Worm (Caenorhabditis elegans) whole organism, L3 larva: Measurements from ENCODE around the gene mpk-1.
A peak's percentile ranks its signal among the peaks of the same experiment; 100 is the strongest.

ENCODE experiments used
- R02D3.7 ChIP-seq: fragments of 150-350 bp; optimal IDR thresholded peaks from 2 replicates; lab custom pipeline; 2014; ENCODE audit warnings: missing biosample characterization, missing genetic modification characterization
- ceh-16 ChIP-seq: sonication (generic microtip); optimal IDR thresholded peaks from 2 replicates; lab custom pipeline; 2017; ENCODE audit warnings: missing biosample characterization, missing genetic modification characterization
- ceh-28 ChIP-seq: fragments of 150-350 bp; optimal IDR thresholded peaks from 2 replicates; lab custom pipeline; 2014; ENCODE audit warnings: missing biosample characterization, missing genetic modification reagents, missing genetic modification characterization
- ceh-82 ChIP-seq: fragments of 150-350 bp; optimal IDR thresholded peaks from 2 replicates; lab custom pipeline; 2014; ENCODE audit warnings: missing biosample characterization, missing genetic modification characterization
- ceh-9 ChIP-seq: sonication (generic microtip); optimal IDR thresholded peaks from 2 replicates; lab custom pipeline; 2018; ENCODE audit warnings: missing biosample characterization, missing genetic modification characterization
- egl-27 ChIP-seq: sonication (generic microtip); optimal IDR thresholded peaks from 4 replicates; lab custom pipeline; 2017; ENCODE audit warnings: missing biosample characterization, missing genetic modification reagents, missing genetic modification characterization
- egl-5 ChIP-seq: fragments of 150-350 bp; optimal IDR thresholded peaks from 2 replicates; lab custom pipeline; 2017; ENCODE audit warnings: missing biosample characterization, missing genetic modification reagents, missing genetic modification characterization, inconsistent platforms
- elt-1 ChIP-seq: fragments of 150-350 bp; optimal IDR thresholded peaks from 2 replicates; lab custom pipeline; 2014; ENCODE audit warnings: missing biosample characterization, missing genetic modification characterization
- elt-2 ChIP-seq: sonication (generic microtip); optimal IDR thresholded peaks from 2 replicates; lab custom pipeline; 2016; ENCODE audit warnings: missing genetic modification reagents, mild to moderate bottlenecking, missing genetic modification characterization, missing compliant biosample characterization
- elt-3 ChIP-seq, 3 experiments: fragments of 150-350 bp in 1 of 3; sonication (generic microtip) in 2 of 3; optimal IDR thresholded peaks; 2 replicates in 2 of 3; 4 replicates in 1 of 3; lab custom pipeline; 2014 to 2017; ENCODE audit warnings: missing biosample characterization in 3 of 3, missing genetic modification characterization in 3 of 3
- eor-1 ChIP-seq, 2 experiments: fragments of 150-350 bp; optimal IDR thresholded peaks; 2 replicates each; lab custom pipeline; 2014 to 2018; ENCODE audit warnings: missing biosample characterization in 2 of 2, missing genetic modification characterization in 2 of 2
- hmg-11 ChIP-seq: sonication (generic microtip); optimal IDR thresholded peaks from 2 replicates; lab custom pipeline; 2016; ENCODE audit warnings: missing genetic modification characterization, missing compliant biosample characterization
- jun-1 ChIP-seq: fragments of 150-350 bp; optimal IDR thresholded peaks from 2 replicates; lab custom pipeline; 2014; ENCODE audit warnings: missing biosample characterization, missing genetic modification reagents, missing genetic modification characterization
- lin-15B ChIP-seq: fragments of 150-350 bp; optimal IDR thresholded peaks from 2 replicates; lab custom pipeline; 2014; ENCODE audit warnings: missing biosample characterization, missing genetic modification characterization
- lin-39 ChIP-seq: fragments of 150-350 bp; optimal IDR thresholded peaks from 2 replicates; lab custom pipeline; 2018; ENCODE audit warnings: missing biosample characterization, missing genetic modification reagents, missing genetic modification characterization
- lsy-12 ChIP-seq: sonication (generic microtip); optimal IDR thresholded peaks from 2 replicates; lab custom pipeline; 2016; ENCODE audit warnings: mild to moderate bottlenecking, missing genetic modification characterization, missing compliant biosample characterization
- mdl-1 ChIP-seq: fragments of 150-350 bp; optimal IDR thresholded peaks from 2 replicates; lab custom pipeline; 2014; ENCODE audit warnings: missing biosample characterization, missing genetic modification characterization
- nfya-1 ChIP-seq: sonication (generic microtip); optimal IDR thresholded peaks from 2 replicates; lab custom pipeline; 2017; ENCODE audit warnings: missing genetic modification characterization, mild to moderate bottlenecking, missing compliant biosample characterization, antibody characterized with exemption, moderate library complexity; ENCODE audit not compliant: insufficient read depth
- nhr-12 ChIP-seq: fragments of 150-350 bp; optimal IDR thresholded peaks from 2 replicates; lab custom pipeline; 2014; ENCODE audit warnings: missing biosample characterization, missing genetic modification characterization
- nhr-237 ChIP-seq: fragments of 150-350 bp; optimal IDR thresholded peaks from 2 replicates; lab custom pipeline; 2014; ENCODE audit warnings: missing biosample characterization, missing genetic modification characterization
- nhr-43 ChIP-seq: sonication (generic microtip); optimal IDR thresholded peaks from 2 replicates; lab custom pipeline; 2016; ENCODE audit warnings: mild to moderate bottlenecking, missing genetic modification characterization, missing compliant biosample characterization; ENCODE audit not compliant: poor library complexity, severe bottlenecking
- nhr-67 ChIP-seq: fragments of 150-350 bp; optimal IDR thresholded peaks from 2 replicates; lab custom pipeline; 2014; ENCODE audit warnings: missing biosample characterization, missing genetic modification characterization
- nhr-76 ChIP-seq: fragments of 150-350 bp; sonication (generic microtip); optimal IDR thresholded peaks from 5 replicates; lab custom pipeline; 2014; ENCODE audit warnings: missing biosample characterization, missing genetic modification characterization
- pqm-1 ChIP-seq: fragments of 150-350 bp; optimal IDR thresholded peaks from 2 replicates; lab custom pipeline; 2017; ENCODE audit warnings: missing biosample characterization, missing genetic modification characterization, inconsistent platforms
- skn-1 ChIP-seq: fragments of 150-350 bp; optimal IDR thresholded peaks from 2 replicates; lab custom pipeline; 2014; ENCODE audit warnings: missing biosample characterization, missing genetic modification characterization
- unc-39 ChIP-seq: sonication (generic microtip); optimal IDR thresholded peaks from 4 replicates; lab custom pipeline; 2017; ENCODE audit warnings: missing biosample characterization, missing genetic modification characterization
- unc-62 ChIP-seq: fragments of 150-350 bp; sonication (generic microtip); optimal IDR thresholded peaks from 4 replicates; lab custom pipeline; 2014; ENCODE audit warnings: missing biosample characterization, missing genetic modification reagents, missing genetic modification characterization

mpk-1 gene

DNA sequence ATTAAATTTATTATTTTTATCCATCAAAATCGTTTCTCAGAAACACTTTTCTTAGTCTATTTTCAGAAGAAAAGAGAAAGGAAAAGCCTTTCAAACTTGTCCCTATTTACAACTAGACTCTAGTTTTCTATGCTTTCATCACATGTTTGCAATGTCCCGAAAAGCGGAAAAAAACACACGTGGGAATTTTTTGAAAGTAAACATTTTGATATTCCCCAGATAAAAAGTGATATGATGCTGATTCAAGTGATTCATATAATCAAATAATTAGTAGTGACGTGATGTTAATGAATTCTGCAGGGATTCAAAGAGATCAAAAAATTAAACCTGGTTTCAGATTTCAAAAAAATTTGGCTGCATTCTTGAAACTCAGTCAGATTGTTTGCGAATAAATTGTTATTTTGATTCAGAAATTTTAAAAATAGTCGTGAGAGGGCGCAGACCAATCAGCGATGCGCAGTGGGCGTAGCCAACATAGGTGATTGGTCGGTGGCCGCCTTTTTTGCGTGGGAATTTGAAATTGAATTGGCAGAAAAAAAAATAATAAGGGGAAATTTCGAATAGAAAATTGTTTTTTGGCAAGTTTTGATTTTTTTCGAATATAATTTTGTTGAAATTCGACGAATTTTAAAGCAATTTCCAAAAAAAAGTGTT, 6.9 kb upstream of the mpk-1 start:
- TF ChIP-seq elt-3 (tag; optimal IDR thresholded peaks at IDR 0.05; lab: Kevin White, UChicago) (no peak), lin-39 (tag; lab: Kevin White, UChicago) (no peak), elt-1 (tag; lab: Kevin White, UChicago) (no peak), nhr-12 (no peak), skn-1 (tag; lab: Kevin White, UChicago) (no peak), nfya-1 (peak; percentile 80)
- TF ChIP-seq, all 47 proteins: peak for 1

DNA sequence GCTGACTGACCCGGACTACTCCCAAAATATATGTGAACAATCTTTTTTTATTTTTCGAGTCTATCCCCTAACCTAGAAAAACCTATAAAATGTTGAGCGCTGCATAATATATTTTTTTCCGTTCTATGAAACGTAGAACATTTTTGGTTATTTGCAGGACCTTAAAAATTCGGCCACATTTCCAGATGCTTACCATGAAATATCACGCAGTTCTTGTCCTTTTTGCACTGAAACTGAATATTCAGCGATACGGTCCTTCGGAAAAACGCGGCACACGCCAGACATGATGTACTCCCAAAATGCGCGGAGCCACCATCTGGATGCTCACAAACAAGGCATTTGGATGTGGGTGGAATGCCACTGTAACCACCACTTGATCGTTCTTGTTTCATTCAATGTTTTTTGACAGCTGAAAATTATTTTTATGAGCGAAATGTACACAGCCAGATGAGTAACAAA, 4.9 kb upstream of the mpk-1 start, which contains the start of gene nhr-20:
nhr-20 (minus strand) TSS at position 409 of the 459 bp plus-strand sequence.
- no peak for TF ChIP-seq nhr-12
- no peak for TF ChIP-seq skn-1 (tag; lab: Kevin White, UChicago)
- TF ChIP-seq nfya-1 = no peak
- TF ChIP-seq unc-62 (GFP tag; lab: Kevin White, UChicago) = no peak
- no peak for TF ChIP-seq unc-39 (tag; lab: Kevin White, UChicago)
- no peak for TF ChIP-seq mdl-1
- TF ChIP-seq nhr-43 (tag; lab: Kevin White, UChicago) = no peak
- no peak for TF ChIP-seq egl-5 (tag; lab: Kevin White, UChicago)
- no peak for TF ChIP-seq hmg-11
- TF ChIP-seq nhr-67 = no peak
- no peak for TF ChIP-seq elt-3 (tag; optimal IDR thresholded peaks at IDR 0.05; lab: Kevin White, UChicago)
- TF ChIP-seq ceh-16 (tag; lab: Kevin White, UChicago) = no peak
- no peak for TF ChIP-seq ceh-9 (tag; lab: Kevin White, UChicago)
- no peak for TF ChIP-seq jun-1 (tag; lab: Kevin White, UChicago)
- no peak for TF ChIP-seq egl-27 (tag; lab: Kevin White, UChicago)
- no peak for TF ChIP-seq ceh-28 (tag; lab: Kevin White, UChicago)
- TF ChIP-seq ceh-82 (tag; lab: Kevin White, UChicago) = no peak
- TF ChIP-seq R02D3.7 = no peak

DNA sequence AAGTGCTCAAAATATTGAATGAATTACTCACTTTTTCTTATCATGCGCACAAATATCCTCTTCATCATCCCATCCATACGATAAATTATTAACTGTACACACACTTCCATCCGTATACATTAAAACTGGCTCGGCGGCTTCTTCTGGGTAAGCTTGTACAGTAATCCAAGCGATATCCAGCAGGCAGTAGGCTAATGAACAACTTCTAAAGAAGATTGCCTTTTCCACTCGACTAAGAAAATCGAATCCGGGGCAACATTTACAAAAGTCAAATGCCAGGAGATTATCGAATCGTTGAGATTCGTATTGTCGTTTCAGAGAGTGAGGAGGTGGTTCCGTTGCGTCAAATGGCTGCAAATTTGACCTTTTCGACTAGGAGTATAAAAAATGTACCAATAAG, 3.5 kb upstream of the mpk-1 start:
- TF ChIP-seq hmg-11 (no peak), lsy-12 (no peak), egl-27 (tag; lab: Kevin White, UChicago) (no peak), nhr-43 (tag; lab: Kevin White, UChicago) (no peak), lin-15B (tag; lab: Kevin White, UChicago) (no peak)

DNA sequence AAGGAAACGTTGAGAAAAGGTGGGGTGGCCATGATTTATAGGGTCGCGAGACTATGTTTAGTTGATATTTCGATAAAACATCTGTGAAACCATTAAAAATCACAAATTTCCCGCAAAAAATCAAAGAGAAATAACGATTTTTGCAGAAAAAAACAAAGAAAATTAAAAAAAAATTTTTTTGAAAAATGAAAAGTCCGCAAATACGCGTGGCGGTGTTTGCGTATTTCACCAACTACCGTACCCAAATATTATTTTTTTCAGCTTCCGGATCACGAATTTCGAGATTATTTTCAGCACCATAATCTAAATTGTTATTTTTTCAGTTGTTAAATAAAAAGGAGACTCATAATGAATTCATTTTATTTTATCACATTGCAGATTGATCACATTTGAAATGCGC, 2.2 kb upstream of the mpk-1 start:
- TF ChIP-seq unc-39 (tag; lab: Kevin White, UChicago) (no peak), egl-27 (tag; lab: Kevin White, UChicago) (no peak), elt-1 (tag; lab: Kevin White, UChicago) (no peak), lin-39 (tag; lab: Kevin White, UChicago) (no peak)
- TF ChIP-seq, all 47 proteins: peak for 0

DNA sequence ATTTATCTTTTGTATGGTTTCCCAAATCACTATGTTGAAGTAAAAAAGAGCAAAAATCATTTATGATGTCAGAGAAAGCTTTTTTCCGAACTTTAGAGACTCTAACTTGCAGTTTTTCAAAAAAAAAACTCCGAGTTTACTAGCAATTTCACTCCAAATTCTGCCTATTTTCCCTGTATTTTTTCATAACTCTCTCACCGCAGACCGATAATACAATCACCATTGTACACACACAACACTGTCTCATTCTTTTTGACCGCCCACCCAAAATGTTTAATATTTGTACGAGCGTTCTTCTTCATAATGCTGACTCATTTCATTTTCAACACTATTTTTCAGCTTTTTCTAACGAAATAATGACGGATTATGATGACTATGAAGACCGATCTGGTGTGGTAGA, 933 bp upstream of the mpk-1 start, which contains the start of gene F43C1.5:
F43C1.5 (plus strand) TSS at position 301 of the 400 bp plus-strand sequence.
- no peak for TF ChIP-seq R02D3.7
- no peak for TF ChIP-seq skn-1 (tag; lab: Kevin White, UChicago)
- TF ChIP-seq nfya-1 = no peak
- no peak for TF ChIP-seq ceh-16 (tag; lab: Kevin White, UChicago)
- TF ChIP-seq nhr-76 (tag; lab: Kevin White, UChicago) = no peak
- no peak for TF ChIP-seq ceh-28 (tag; lab: Kevin White, UChicago)
- TF ChIP-seq lin-39 (tag; lab: Kevin White, UChicago) = no peak
- no peak for TF ChIP-seq nhr-237 (tag; lab: Kevin White, UChicago)

DNA sequence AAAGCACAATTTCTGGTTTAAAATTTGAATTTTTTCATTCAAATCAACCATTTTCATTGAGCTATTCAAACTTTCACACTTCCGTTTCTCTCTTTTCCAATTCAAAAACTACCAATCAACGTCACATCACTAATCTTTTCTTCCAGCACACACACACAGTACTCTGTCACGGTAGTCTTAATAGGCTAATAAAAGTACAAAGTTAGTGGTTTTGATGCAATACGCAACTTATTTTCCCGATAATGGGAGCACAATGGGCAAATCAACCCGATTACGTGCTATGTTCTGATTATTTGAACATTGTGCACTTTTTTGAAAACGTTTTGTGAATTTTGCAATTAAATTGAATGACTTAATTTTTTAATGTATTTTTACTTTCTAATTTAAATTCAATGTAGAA, 545 bp downstream of the mpk-1 start:
- TF ChIP-seq elt-2 (tag; lab: Kevin White, UChicago) (peak; percentile 75), lsy-12 (no peak), eor-1 (tag; optimal IDR thresholded peaks at IDR 0.05; lab: Kevin White, UChicago) (no peak), pqm-1 (tag; lab: Kevin White, UChicago) (peak; percentile 56), nfya-1 (peak; percentile 30), nhr-237 (tag; lab: Kevin White, UChicago) (no peak)
